Fruit fly (Drosophila melanogaster): ENCODE data around the gene CG42635.

dm6 chr2L:17982372-17982771, 25.4 kb upstream of the CG42635 start, which contains the start of gene btv:
- TF ChIP-seq pan (optimal IDR thresholded peaks at IDR 0.05) (no peak), Dll (optimal IDR thresholded peaks at IDR 0.05) (no peak), CG8478 (optimal IDR thresholded peaks at IDR 0.05) (no peak)

All from whole organism.